Worm (Caenorhabditis elegans): ENCODE data around the gene algn-1.
A peak's percentile ranks its signal among the peaks of the same experiment; 100 is the strongest.

algn-1 gene

ce11 chrIII:6492807-6493206, 32.9 kb downstream of the algn-1 start, which contains the start of gene srb-11:
Gene srb-11, minus strand, starts transcription at chrIII:6492907.
- TF ChIP-seq dpl-1 (GFP tag; optimal IDR thresholded peaks at IDR 0.05) (no peak), spr-1 (tag; optimal IDR thresholded peaks at IDR 0.05) (no peak), F10B5.3 (tag; optimal IDR thresholded peaks at IDR 0.05) (no peak), F37D6.2 (tag; optimal IDR thresholded peaks at IDR 0.05) (no peak), cey-2 (tag; optimal IDR thresholded peaks at IDR 0.05; ENCODE audit: borderline replicate concordance, insufficient read depth) (no peak), dmd-6 (GFP tag; IDR thresholded peaks at IDR 0.05) (no peak), aly-2 (tag; optimal IDR thresholded peaks at IDR 0.05) (no peak), ceh-32 (tag; optimal IDR thresholded peaks at IDR 0.05; ENCODE audit: poor library complexity) (no peak), mes-2 (tag; optimal IDR thresholded peaks at IDR 0.05; ENCODE audit: poor library complexity, severe bottlenecking) (no peak), nhr-42 (GFP tag; IDR thresholded peaks at IDR 0.05) (no peak), ZK337.2 (GFP tag; IDR thresholded peaks at IDR 0.05) (no peak), Y75B8A.6 (GFP tag; IDR thresholded peaks at IDR 0.05) (no peak), arid-1 (GFP tag; conservative IDR thresholded peaks at IDR 0.05) (no peak), F49E8.2 (tag; optimal IDR thresholded peaks at IDR 0.05; ENCODE audit: borderline replicate concordance) (no peak), lsy-2 (tag; optimal IDR thresholded peaks at IDR 0.05) (no peak), daf-12 (tag; optimal IDR thresholded peaks at IDR 0.05) (no peak), nhr-76 (tag; optimal IDR thresholded peaks at IDR 0.05) (no peak)

- TF ChIP-seq pqm-1 (tag; optimal IDR thresholded peaks at IDR 0.05) (peak; percentile 73), dmd-6 (GFP tag; IDR thresholded peaks at IDR 0.05) (peak; percentile 53; the same call in 1 of the 2 replicates), zip-2 (tag; optimal IDR thresholded peaks at IDR 0.05) (no peak), dmd-8 (GFP tag; IDR thresholded peaks at IDR 0.05) (no peak), duxl-1 (tag; optimal IDR thresholded peaks at IDR 0.05; ENCODE audit: poor library complexity) (no peak), mdl-1 (tag; optimal IDR thresholded peaks at IDR 0.05) (no peak), aly-2 (tag; optimal IDR thresholded peaks at IDR 0.05) (no peak), sdz-12 (GFP tag; optimal IDR thresholded peaks at IDR 0.05) (no peak), R02D3.7 (tag; optimal IDR thresholded peaks at IDR 0.05) (no peak), nhr-11 (tag; optimal IDR thresholded peaks at IDR 0.05) (no peak), rbr-2 (tag; optimal IDR thresholded peaks at IDR 0.05) (no peak), lin-29 (GFP tag; IDR thresholded peaks at IDR 0.05) (no peak), ces-1 (GFP tag; optimal IDR thresholded peaks at IDR 0.05) (no peak), D1046.2 (GFP tag; IDR thresholded peaks at IDR 0.05) (no peak), lin-15B (tag; optimal IDR thresholded peaks at IDR 0.05) (no peak), spr-3 (GFP tag; optimal IDR thresholded peaks at IDR 0.05) (no peak), dpl-1 (GFP tag; optimal IDR thresholded peaks at IDR 0.05) (no peak), zag-1 (tag; optimal IDR thresholded peaks at IDR 0.05) (no peak), lim-7 (GFP tag; IDR thresholded peaks at IDR 0.05) (no peak), ctbp-1 (GFP tag; IDR thresholded peaks at IDR 0.05) (no peak), hlh-30 (tag; optimal IDR thresholded peaks at IDR 0.05; ENCODE audit: insufficient read depth) (peak; percentile 52), nhr-28 (tag; optimal IDR thresholded peaks at IDR 0.05) (peak; percentile 37), dmd-9 (GFP tag; IDR thresholded peaks at IDR 0.05) (no peak), T20F7.1 (GFP tag; optimal IDR thresholded peaks at IDR 0.05) (no peak), mxl-3 (GFP tag; optimal IDR thresholded peaks at IDR 0.05) (no peak), dve-1 (tag; optimal IDR thresholded peaks at IDR 0.05; ENCODE audit: insufficient read depth) (peak; percentile 58), tag-97 (GFP tag; IDR thresholded peaks at IDR 0.05) (no peak), ceh-82 (tag; optimal IDR thresholded peaks at IDR 0.05) (no peak), hlh-11 (tag; optimal IDR thresholded peaks at IDR 0.05) (peak; percentile 41), nhr-48 (tag; optimal IDR thresholded peaks at IDR 0.05) (no peak), lin-38 (GFP tag; IDR thresholded peaks at IDR 0.05) (no peak), F10B5.3 (tag; optimal IDR thresholded peaks at IDR 0.05) (no peak), ceh-20 (GFP tag; IDR thresholded peaks at IDR 0.05) (no peak), ceh-32 (tag; optimal IDR thresholded peaks at IDR 0.05; ENCODE audit: poor library complexity) (no peak), spr-1 (tag; optimal IDR thresholded peaks at IDR 0.05) (no peak), Y105C5A.15 (GFP tag; IDR thresholded peaks at IDR 0.05) (no peak), T26A8.4 (GFP tag; IDR thresholded peaks at IDR 0.05) (no peak), nhr-41 (GFP tag; IDR thresholded peaks at IDR 0.05) (no peak), nhr-76 (tag; optimal IDR thresholded peaks at IDR 0.05) (no peak)
These were observed 35.3 kb downstream of the algn-1 start, which contains the start of gene F23F12.13 for ce11 chrIII:6495191-6495723. Gene F23F12.13, plus strand, starts transcription at chrIII:6495673.
